Fruit fly (Drosophila melanogaster): Measurements from ENCODE around the gene y.

The y gene

DNA sequence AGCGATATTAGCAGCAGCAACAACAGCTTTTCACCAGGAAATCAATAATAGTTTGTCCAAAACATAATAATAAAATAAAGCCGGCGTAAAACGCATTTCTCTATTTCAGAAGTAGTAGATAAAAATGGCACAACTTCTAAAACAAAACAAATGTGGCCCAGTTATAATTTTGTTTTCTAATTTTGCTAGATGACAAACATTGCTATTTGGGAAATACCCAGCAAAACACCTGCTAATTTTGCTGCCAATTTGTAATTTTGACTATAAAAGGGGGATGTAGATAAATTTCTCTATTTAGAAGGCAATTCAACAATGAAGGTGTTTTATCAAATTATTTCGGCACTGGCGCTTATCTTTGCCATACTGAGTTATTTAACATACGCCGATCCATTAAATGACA, 3.5 kb upstream of the y start, which contains the start of gene CG43182:
TSS of gene CG43182 (plus strand) at position 301 of the 400 bp plus-strand sequence.
- TF ChIP-seq pad (GFP tag; optimal IDR thresholded peaks at IDR 0.05) (no peak), kay (GFP tag; ENCODE audit: borderline replicate concordance) (no peak)

DNA sequence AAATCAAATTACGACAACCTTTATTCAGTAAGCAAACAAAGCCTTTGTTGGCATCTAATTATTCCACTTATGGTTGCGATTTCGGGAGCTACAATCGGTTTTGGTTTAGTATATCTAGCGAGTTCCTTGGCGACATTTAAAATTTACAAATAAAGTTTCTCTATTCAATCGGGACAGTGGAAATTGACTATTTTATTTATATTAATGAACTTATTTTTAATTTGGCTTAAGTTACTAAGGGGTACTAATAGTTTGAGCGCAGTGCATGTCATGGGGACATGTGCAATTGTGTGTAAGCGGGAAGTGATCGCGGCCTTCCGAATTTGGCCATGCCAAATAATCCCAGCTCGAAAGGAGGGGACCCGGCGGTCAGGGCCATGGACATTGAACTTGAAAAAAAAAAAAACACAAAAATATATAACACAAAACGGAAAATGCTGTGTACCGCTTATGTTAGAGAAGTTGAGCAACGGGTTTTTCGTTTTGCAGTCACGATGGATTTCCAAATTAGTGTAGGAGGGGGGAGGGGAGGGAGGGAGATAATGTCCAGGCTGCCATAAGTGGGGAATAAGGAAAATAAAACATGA, 2.3 kb upstream of the y start:
- TF ChIP-seq CG12768 (GFP tag; optimal IDR thresholded peaks at IDR 0.05) (no peak), ovo (GFP tag; optimal IDR thresholded peaks at IDR 0.05) (no peak), kay (GFP tag; ENCODE audit: borderline replicate concordance) (no peak), CG33017 (tag; optimal IDR thresholded peaks at IDR 0.05) (no peak), cnc (optimal IDR thresholded peaks at IDR 0.05) (no peak), toe (GFP tag; optimal IDR thresholded peaks at IDR 0.05) (no peak), CG1620 (GFP tag; optimal IDR thresholded peaks at IDR 0.05) (no peak), CG7045 (GFP tag; optimal IDR thresholded peaks at IDR 0.05) (no peak), CG11617 (GFP tag; optimal IDR thresholded peaks at IDR 0.05) (no peak), tj (GFP tag; optimal IDR thresholded peaks at IDR 0.05) (no peak), CG14711 (tag; optimal IDR thresholded peaks at IDR 0.05) (no peak), Crg-1 (GFP tag; optimal IDR thresholded peaks at IDR 0.05) (no peak), CG5204 (GFP tag; optimal IDR thresholded peaks at IDR 0.05) (no peak), Hr96 (GFP tag; optimal IDR thresholded peaks at IDR 0.05) (no peak)

DNA sequence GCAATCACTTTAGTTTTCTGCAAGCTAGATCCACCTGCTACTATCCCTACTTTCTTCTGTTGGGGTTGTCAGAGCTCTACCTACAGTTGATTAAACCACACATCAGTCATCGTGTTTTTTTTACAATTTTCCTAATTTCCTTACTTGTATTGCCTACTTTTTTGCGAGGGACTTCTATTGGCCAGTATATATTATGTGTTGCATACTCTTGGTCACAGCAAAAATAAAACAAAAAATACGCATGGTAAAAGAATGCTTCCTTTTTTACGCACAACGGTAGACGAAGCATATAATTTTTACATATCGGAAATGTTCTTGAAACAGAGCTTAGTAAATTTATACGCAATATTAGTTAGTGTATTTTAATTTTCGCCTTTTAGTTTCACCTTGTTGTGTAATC, 5.1 kb downstream of the y start:
- TF ChIP-seq CG33017 (tag; optimal IDR thresholded peaks at IDR 0.05) = no peak
- peak; percentile 47 for TF ChIP-seq bab1 (GFP tag; optimal IDR thresholded peaks at IDR 0.05)

- TF ChIP-seq kay (GFP tag; ENCODE audit: borderline replicate concordance) (no peak), CG14711 (tag; optimal IDR thresholded peaks at IDR 0.05) (no peak), CG11617 (GFP tag; optimal IDR thresholded peaks at IDR 0.05) (no peak), bab1 (GFP tag; optimal IDR thresholded peaks at IDR 0.05) (no peak), cic (GFP tag; optimal IDR thresholded peaks at IDR 0.05) (no peak), tj (GFP tag; optimal IDR thresholded peaks at IDR 0.05) (no peak), CG33017 (tag; optimal IDR thresholded peaks at IDR 0.05) (no peak), CG7045 (GFP tag; optimal IDR thresholded peaks at IDR 0.05) (no peak)
Measured at dm6 chrX:362073-362674, 5.9 kb downstream of the y start.

dm6 chrX:364006-364405, 7.7 kb downstream of the y start:
- TF ChIP-seq CG5204 (GFP tag; optimal IDR thresholded peaks at IDR 0.05) = no peak
- no peak for TF ChIP-seq cic (GFP tag; optimal IDR thresholded peaks at IDR 0.05)
- TF ChIP-seq cnc (optimal IDR thresholded peaks at IDR 0.05) = no peak
- no peak for TF ChIP-seq CG7101 (tag; optimal IDR thresholded peaks at IDR 0.05)
- TF ChIP-seq CG7045 (GFP tag; optimal IDR thresholded peaks at IDR 0.05) = no peak

dm6 chrX:366854-367253, 10.5 kb downstream of the y start:
- TF ChIP-seq CG1620 (GFP tag; optimal IDR thresholded peaks at IDR 0.05) (no peak), kay (GFP tag; ENCODE audit: borderline replicate concordance) (no peak), CG7045 (GFP tag; optimal IDR thresholded peaks at IDR 0.05) (no peak), cic (GFP tag; optimal IDR thresholded peaks at IDR 0.05) (no peak)

- TF ChIP-seq Hr96 (GFP tag; optimal IDR thresholded peaks at IDR 0.05) = no peak
- TF ChIP-seq CG7045 (GFP tag; optimal IDR thresholded peaks at IDR 0.05) = no peak
- no peak for TF ChIP-seq Crg-1 (GFP tag; optimal IDR thresholded peaks at IDR 0.05)
- TF ChIP-seq kay (GFP tag; ENCODE audit: borderline replicate concordance) = no peak
- no peak for TF ChIP-seq Mnt (GFP tag; optimal IDR thresholded peaks at IDR 0.05)
- TF ChIP-seq pad (GFP tag; optimal IDR thresholded peaks at IDR 0.05) = no peak
- TF ChIP-seq toe (GFP tag; optimal IDR thresholded peaks at IDR 0.05) = no peak
- no peak for TF ChIP-seq cnc (optimal IDR thresholded peaks at IDR 0.05)
- no peak for TF ChIP-seq CG12768 (GFP tag; optimal IDR thresholded peaks at IDR 0.05)
- TF ChIP-seq CG1620 (GFP tag; optimal IDR thresholded peaks at IDR 0.05) = no peak
- no peak for TF ChIP-seq Clk (GFP tag; optimal IDR thresholded peaks at IDR 0.05)
- TF ChIP-seq CG14711 (tag; optimal IDR thresholded peaks at IDR 0.05) = no peak
- TF ChIP-seq cic (GFP tag; optimal IDR thresholded peaks at IDR 0.05) = no peak
Measured at dm6 chrX:369645-370174, 13.4 kb downstream of the y start, which contains the start of gene ac. ac (plus strand) TSS chrX:370031.

DNA sequence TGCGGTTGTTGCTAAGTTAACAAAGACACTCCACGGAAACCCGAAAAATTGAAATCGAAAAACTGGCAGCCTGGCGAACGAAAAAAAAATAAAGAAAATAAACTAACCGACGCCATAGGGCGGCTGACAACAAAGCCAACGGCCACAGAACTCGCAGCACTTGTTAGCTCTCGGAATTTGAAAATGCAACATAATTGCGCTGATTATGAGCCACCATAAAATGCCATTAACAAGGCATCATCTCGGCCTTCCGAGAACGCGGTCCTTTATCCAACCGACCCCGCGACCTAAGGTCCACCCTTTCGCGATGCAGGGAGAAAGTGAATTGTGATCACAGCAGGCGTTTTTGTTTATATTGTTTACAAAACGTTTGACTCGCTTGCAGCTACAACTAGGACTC, 21.1 kb downstream of the y start:
- no peak for TF ChIP-seq Crg-1 (GFP tag; optimal IDR thresholded peaks at IDR 0.05)
- no peak for TF ChIP-seq pad (GFP tag; optimal IDR thresholded peaks at IDR 0.05)
- TF ChIP-seq bab1 (GFP tag; optimal IDR thresholded peaks at IDR 0.05) = no peak
- TF ChIP-seq CG7101 (tag; optimal IDR thresholded peaks at IDR 0.05) = no peak
- TF ChIP-seq CG11617 (GFP tag; optimal IDR thresholded peaks at IDR 0.05) = no peak
- no peak for TF ChIP-seq cic (GFP tag; optimal IDR thresholded peaks at IDR 0.05)
- no peak for TF ChIP-seq cnc (optimal IDR thresholded peaks at IDR 0.05)
- no peak for TF ChIP-seq CG14711 (tag; optimal IDR thresholded peaks at IDR 0.05)
- TF ChIP-seq toe (GFP tag; optimal IDR thresholded peaks at IDR 0.05) = no peak
- TF ChIP-seq CG1620 (GFP tag; optimal IDR thresholded peaks at IDR 0.05) = no peak
